Worm (Caenorhabditis elegans): ENCODE data around the gene R10H10.4.

DNA sequence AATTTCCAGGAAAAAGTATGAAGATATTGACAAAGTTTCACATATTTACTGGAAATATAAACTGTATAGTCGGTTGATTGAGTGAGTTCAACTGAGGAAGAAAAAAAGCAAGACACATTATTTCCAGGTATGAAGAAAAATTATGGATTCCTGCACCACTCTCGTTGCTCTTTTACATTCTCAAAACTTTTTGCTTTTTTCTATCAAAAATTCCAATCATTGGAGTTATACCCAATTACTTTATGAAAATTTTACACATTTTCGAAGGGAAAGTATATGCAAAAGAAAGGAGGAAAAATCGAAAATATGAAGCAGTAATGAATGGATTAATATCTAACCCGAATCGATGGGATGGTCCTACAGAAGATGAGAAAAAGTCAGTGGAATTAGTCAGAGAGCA is 48.1 kb upstream of the R10H10.4 start:
- TF ChIP-seq ztf-4 (tag; optimal IDR thresholded peaks at IDR 0.05) (no peak), unc-62 (GFP tag; optimal IDR thresholded peaks at IDR 0.05) (no peak), nhr-11 (tag; optimal IDR thresholded peaks at IDR 0.05) (no peak), lsy-2 (tag; optimal IDR thresholded peaks at IDR 0.05) (no peak), lin-39 (tag; optimal IDR thresholded peaks at IDR 0.05) (no peak), ceh-82 (tag; optimal IDR thresholded peaks at IDR 0.05) (no peak)

Data from whole organism, L2 larva.